Fruit fly (Drosophila melanogaster): ENCODE results near the gene TwdlG.
A peak's percentile ranks its signal among the peaks of the same experiment; 100 is the strongest.

TwdlG gene

DNA sequence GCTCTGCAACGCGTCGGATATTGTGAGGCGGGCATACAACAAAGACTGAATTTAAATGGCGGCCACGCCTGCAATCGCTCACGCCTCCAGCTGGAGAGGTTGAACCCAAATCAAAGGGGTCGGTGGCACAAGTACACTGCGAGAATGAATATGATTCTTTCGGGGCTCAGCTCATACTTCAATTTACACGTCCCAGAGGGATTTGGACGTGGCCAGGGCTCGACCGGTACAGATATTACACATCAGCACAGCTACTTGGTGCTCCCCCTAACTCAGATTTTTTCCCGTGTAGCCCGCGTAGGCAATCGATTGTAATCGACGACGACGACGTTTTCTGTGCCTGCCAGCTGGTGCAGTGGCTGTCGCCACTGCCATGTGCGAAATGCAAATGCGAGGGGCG lies 37.1 kb downstream of the TwdlG start (continued):
- TF ChIP-seq CG2116 (GFP tag; optimal IDR thresholded peaks at IDR 0.05), result no peak
- peak; percentile 48 for TF ChIP-seq gsb-n (tag; optimal IDR thresholded peaks at IDR 0.05)
- no peak for TF ChIP-seq CG13287 (GFP tag; IDR thresholded peaks at IDR 0.05; ENCODE audit: partially characterized antibody)
- TF ChIP-seq CG1647 (GFP tag; optimal IDR thresholded peaks at IDR 0.05), result peak; percentile 71
- TF ChIP-seq CG11456 (GFP tag; IDR thresholded peaks at IDR 0.05), result peak; percentile 89
- TF ChIP-seq ato (GFP tag; IDR thresholded peaks at IDR 0.05; ENCODE audit: partially characterized antibody), result no peak
- no peak for TF ChIP-seq CG15696 (tag; optimal IDR thresholded peaks at IDR 0.05)
- TF ChIP-seq CG2712 (tag; optimal IDR thresholded peaks at IDR 0.05), result peak; percentile 79
- peak; percentile 66 for TF ChIP-seq ewg (GFP tag; optimal IDR thresholded peaks at IDR 0.05)
- TF ChIP-seq Atf-2 (GFP tag; optimal IDR thresholded peaks at IDR 0.05), result peak; percentile 59
- TF ChIP-seq CG2875 (GFP tag; optimal IDR thresholded peaks at IDR 0.05), result peak; percentile 66
- TF ChIP-seq cwo (GFP tag; optimal IDR thresholded peaks at IDR 0.05), result peak; percentile 57
- peak; percentile 56; the same call in 1 of the 2 replicates for TF ChIP-seq dan (GFP tag; IDR thresholded peaks at IDR 0.05)
- no peak for TF ChIP-seq bbx (GFP tag; IDR thresholded peaks at IDR 0.05; ENCODE audit: partially characterized antibody)
- no peak for TF ChIP-seq cad (GFP tag; optimal IDR thresholded peaks at IDR 0.05)
- peak; percentile 57 for TF ChIP-seq nerfin-1 (tag; optimal IDR thresholded peaks at IDR 0.05)
- peak; percentile 35 for TF ChIP-seq fd64A (GFP tag; optimal IDR thresholded peaks at IDR 0.05)
- no peak for TF ChIP-seq Dfd (GFP tag; optimal IDR thresholded peaks at IDR 0.05)
- peak; percentile 46 for TF ChIP-seq Myb (GFP tag; optimal IDR thresholded peaks at IDR 0.05)
- TF ChIP-seq eyg (GFP tag; optimal IDR thresholded peaks at IDR 0.05), result peak; percentile 40
- peak; percentile 34 for TF ChIP-seq NC2α (GFP tag; optimal IDR thresholded peaks at IDR 0.05)
- peak; percentile 63 for TF ChIP-seq org-1 (GFP tag; optimal IDR thresholded peaks at IDR 0.05)
- peak; percentile 73 for TF ChIP-seq ems (GFP tag; optimal IDR thresholded peaks at IDR 0.05)
- TF ChIP-seq CG17359 (tag; optimal IDR thresholded peaks at IDR 0.05), result peak; percentile 87
- no peak for TF ChIP-seq CG15011 (GFP tag; optimal IDR thresholded peaks at IDR 0.05)
- peak; percentile 14 for TF ChIP-seq TFAM (GFP tag; optimal IDR thresholded peaks at IDR 0.05)
- TF ChIP-seq vvl (GFP tag; IDR thresholded peaks at IDR 0.05), result peak; percentile 93
- TF ChIP-seq en (GFP tag; optimal IDR thresholded peaks at IDR 0.05), result peak; percentile 46
- peak; percentile 87 for TF ChIP-seq Gug (GFP tag; IDR thresholded peaks at IDR 0.05)
- peak; percentile 48 for TF ChIP-seq CG15514 (GFP tag; optimal IDR thresholded peaks at IDR 0.05)
- peak; percentile 80 for TF ChIP-seq nmo (GFP tag; optimal IDR thresholded peaks at IDR 0.05)
- TF ChIP-seq maf-S (GFP tag; optimal IDR thresholded peaks at IDR 0.05), result peak; percentile 46
- no peak for TF ChIP-seq gro (GFP tag; optimal IDR thresholded peaks at IDR 0.05)
- TF ChIP-seq ranshi (GFP tag; IDR thresholded peaks at IDR 0.05), result peak; percentile 90
- TF ChIP-seq CG8478 (optimal IDR thresholded peaks at IDR 0.05), result no peak
- TF ChIP-seq Taf1 (GFP tag; IDR thresholded peaks at IDR 0.05), result peak; percentile 52; the same call in 1 of the 2 replicates
- peak; percentile 88 for TF ChIP-seq ind (GFP tag; optimal IDR thresholded peaks at IDR 0.05)
- TF ChIP-seq shn (GFP tag; optimal IDR thresholded peaks at IDR 0.05), result peak; percentile 66
- peak; percentile 98 for TF ChIP-seq Med (GFP tag)
- no peak for TF ChIP-seq fru (optimal IDR thresholded peaks at IDR 0.05)
- peak; percentile 81 for TF ChIP-seq fd96Cb (tag; optimal IDR thresholded peaks at IDR 0.05)
- TF ChIP-seq cas (GFP tag; IDR thresholded peaks at IDR 0.05), result no peak
- no peak for TF ChIP-seq hbn (GFP tag; IDR thresholded peaks at IDR 0.05; ENCODE audit: partially characterized antibody)
- TF ChIP-seq peb (GFP tag; IDR thresholded peaks at IDR 0.05), result peak; percentile 69; the same call in 1 of the 2 replicates
- peak; percentile 44 for TF ChIP-seq Dek (tag; optimal IDR thresholded peaks at IDR 0.05)
- 0 out of 3 replicates have a peak, but pooled peaks have one; percentile 51 for TF ChIP-seq z (GFP tag; IDR thresholded peaks at IDR 0.05)
- peak; percentile 64 for TF ChIP-seq CG8924 (tag; optimal IDR thresholded peaks at IDR 0.05)
- peak; percentile 62 for TF ChIP-seq CG8388 (GFP tag; optimal IDR thresholded peaks at IDR 0.05)
- TF ChIP-seq Hsf (GFP tag; optimal IDR thresholded peaks at IDR 0.05), result peak; percentile 71
- peak; percentile 64 for TF ChIP-seq MTF-1 (GFP tag; optimal IDR thresholded peaks at IDR 0.05; ENCODE audit: borderline replicate concordance)
- TF ChIP-seq CG1602 (GFP tag; optimal IDR thresholded peaks at IDR 0.05), result peak; percentile 65

Data from whole organism, embryonic.